Worm (Caenorhabditis elegans): ENCODE measurements around the gene pgap-1.

DNA sequence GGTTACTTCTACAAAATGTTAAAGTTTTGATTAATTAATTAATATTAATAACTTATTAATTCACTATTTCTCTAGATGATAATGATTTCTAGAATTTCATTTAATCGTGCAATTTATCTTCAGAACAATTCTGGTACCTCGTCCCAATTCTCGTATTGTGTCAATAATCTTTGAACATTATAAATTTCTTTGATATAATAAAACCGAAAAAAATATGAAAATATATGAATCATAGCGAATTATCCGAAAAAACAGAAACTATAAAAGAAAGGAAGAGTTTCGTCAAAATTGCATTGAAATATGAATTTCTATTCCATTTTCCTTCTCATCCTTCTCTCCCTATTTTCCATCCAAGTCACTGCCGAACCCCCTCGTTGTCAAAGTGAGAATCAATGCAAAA is 9.1 kb downstream of the pgap-1 start, which contains the start of gene T19B10.12:
- no peak for TF ChIP-seq scrt-1 (GFP tag; IDR thresholded peaks at IDR 0.05)
- no peak for TF ChIP-seq pes-1 (GFP tag; IDR thresholded peaks at IDR 0.05)
- TF ChIP-seq ama-1 (optimal IDR thresholded peaks at IDR 0.05), result no peak
- no peak for TF ChIP-seq B0310.2 (tag; optimal IDR thresholded peaks at IDR 0.05)
- no peak for TF ChIP-seq hmbx-1 (tag; optimal IDR thresholded peaks at IDR 0.05)
- TF ChIP-seq sea-1 (GFP tag; conservative IDR thresholded peaks at IDR 0.05), result no peak
- no peak for TF ChIP-seq ceh-36 (tag; optimal IDR thresholded peaks at IDR 0.05)
- TF ChIP-seq ets-7 (tag; optimal IDR thresholded peaks at IDR 0.05), result no peak
- TF ChIP-seq flt-1 (GFP tag; IDR thresholded peaks at IDR 0.05), result no peak
- TF ChIP-seq ceh-13 (GFP tag; optimal IDR thresholded peaks at IDR 0.05), result no peak
- no peak for TF ChIP-seq aly-1 (tag; optimal IDR thresholded peaks at IDR 0.05)
- TF ChIP-seq hmg-4 (GFP tag; optimal IDR thresholded peaks at IDR 0.05), result no peak

Measured in whole organism, early embryonic.